Fruit fly (Drosophila melanogaster) whole organism, embryonic: ENCODE data around the gene Tsp29Fa.

Experiments
- Aef1 ChIP-seq: fragments of 200-800 bp; sonication (Bioruptor generic); IDR thresholded peaks from 3 replicates; pipeline ENCODE4 v1.3.6; 2022; ENCODE audit warnings: missing biosample characterization, missing genetic modification characterization
- Bteb2 ChIP-seq: fragments of 200-800 bp; sonication (Bioruptor generic); optimal IDR thresholded peaks from 2 replicates; lab custom pipeline; 2016; ENCODE audit warnings: missing biosample characterization, missing genetic modification characterization
- CG10543 ChIP-seq: fragments of 200-800 bp; sonication (Bioruptor generic); optimal IDR thresholded peaks from 3 replicates; lab custom pipeline; 2017; ENCODE audit warnings: missing biosample characterization, mild to moderate bottlenecking, missing genetic modification characterization, moderate library complexity
- CG11093 ChIP-seq: fragments of 200-800 bp; sonication (Bioruptor generic); IDR thresholded peaks from 3 replicates; pipeline ENCODE4 v1.3.6; 2022; ENCODE audit warnings: missing biosample characterization, missing genetic modification characterization
- CG12942 ChIP-seq: fragments of 200-800 bp; sonication (Bioruptor generic); optimal IDR thresholded peaks from 3 replicates; lab custom pipeline; 2016; ENCODE audit warnings: missing biosample characterization, missing genetic modification characterization
- CG13287 ChIP-seq: fragments of 200-800 bp; sonication (Bioruptor generic); IDR thresholded peaks from 2 replicates; pipeline ENCODE4 v1.3.6; 2022; ENCODE audit warnings: missing biosample characterization, missing genetic modification characterization; ENCODE audit not compliant: partially characterized antibody
- CG13424 ChIP-seq: fragments of 200-800 bp; sonication (Bioruptor generic); optimal IDR thresholded peaks from 2 replicates; lab custom pipeline; 2019; ENCODE audit warnings: missing biosample characterization, mild to moderate bottlenecking, missing genetic modification characterization, moderate library complexity
- CG16863 ChIP-seq: fragments of 200-800 bp; sonication (Bioruptor generic); optimal IDR thresholded peaks from 3 replicates; lab custom pipeline; 2016; ENCODE audit warnings: missing biosample characterization, missing genetic modification characterization
- CG17385 ChIP-seq: fragments of 200-800 bp; sonication (Bioruptor generic); optimal IDR thresholded peaks from 3 replicates; lab custom pipeline; 2018; ENCODE audit warnings: missing biosample characterization, mild to moderate bottlenecking, missing genetic modification characterization
- CG17829 ChIP-seq: fragments of 200-800 bp; optimal IDR thresholded peaks from 2 replicates; lab custom pipeline; 2019; ENCODE audit warnings: missing biosample characterization, mild to moderate bottlenecking, missing genetic modification characterization, moderate library complexity
- CG18764 ChIP-seq: fragments of 200-800 bp; sonication (Bioruptor generic); optimal IDR thresholded peaks from 3 replicates; lab custom pipeline; 2016; ENCODE audit warnings: missing biosample characterization, missing genetic modification characterization
- CG2712 ChIP-seq: fragments of 200-800 bp; optimal IDR thresholded peaks from 3 replicates; lab custom pipeline; 2019; ENCODE audit warnings: missing biosample characterization, mild to moderate bottlenecking, missing genetic modification characterization, moderate library complexity
- CG30431 ChIP-seq: fragments of 200-800 bp; sonication (Bioruptor generic); optimal IDR thresholded peaks from 2 replicates; lab custom pipeline; 2017; ENCODE audit warnings: missing biosample characterization, missing genetic modification characterization
- CG33213 ChIP-seq: fragments of 200-800 bp; sonication (Bioruptor generic); optimal IDR thresholded peaks from 3 replicates; lab custom pipeline; 2016; ENCODE audit warnings: missing biosample characterization, missing genetic modification characterization
- CG6689 ChIP-seq: fragments of 200-800 bp; sonication (Bioruptor generic); IDR thresholded peaks from 2 replicates; pipeline ENCODE4 v1.3.6; 2022; ENCODE audit warnings: missing biosample characterization, missing genetic modification characterization
- CG6813 ChIP-seq: fragments of 200-800 bp; sonication (Bioruptor generic); optimal IDR thresholded peaks from 2 replicates; lab custom pipeline; 2017; ENCODE audit warnings: missing biosample characterization, missing genetic modification characterization, mild to moderate bottlenecking, moderate library complexity, missing genetic modification reagents
- CG8765 ChIP-seq: fragments of 200-800 bp; sonication (Bioruptor generic); IDR thresholded peaks from 2 replicates; pipeline ENCODE4 v1.3.6; 2022; ENCODE audit warnings: missing biosample characterization, missing genetic modification characterization
- CG9215 ChIP-seq: fragments of 200-800 bp; sonication (Bioruptor generic); IDR thresholded peaks from 2 replicates; pipeline ENCODE4 v1.3.6; 2022; ENCODE audit warnings: missing biosample characterization, missing genetic modification characterization
- CG9727 ChIP-seq: fragments of 200-800 bp; sonication (Bioruptor generic); optimal IDR thresholded peaks from 3 replicates; lab custom pipeline; 2017; ENCODE audit warnings: missing biosample characterization, mild to moderate bottlenecking, missing genetic modification characterization
- CG9876 ChIP-seq: fragments of 200-800 bp; sonication (Bioruptor generic); optimal IDR thresholded peaks from 2 replicates; lab custom pipeline; 2016; ENCODE audit warnings: missing biosample characterization, missing genetic modification characterization
- CkIIα-i1 ChIP-seq: fragments of 200-800 bp; sonication (Bioruptor generic); IDR thresholded peaks from 2 replicates; pipeline ENCODE4 v1.3.6; 2022; ENCODE audit warnings: missing biosample characterization, missing genetic modification characterization
- Doc2 ChIP-seq: fragments of 200-800 bp; sonication (Bioruptor generic); IDR thresholded peaks from 2 replicates; pipeline ENCODE4 v1.3.6; 2022; ENCODE audit warnings: missing biosample characterization, missing genetic modification characterization
- Hey ChIP-seq: fragments of 200-800 bp; sonication (Bioruptor generic); optimal IDR thresholded peaks from 3 replicates; lab custom pipeline; 2018; ENCODE audit warnings: missing biosample characterization, mild to moderate bottlenecking, missing genetic modification characterization
- HmgD ChIP-seq: fragments of 200-800 bp; sonication (Bioruptor generic); optimal IDR thresholded peaks from 3 replicates; lab custom pipeline; 2016; ENCODE audit warnings: missing biosample characterization, missing genetic modification characterization
- Hmx ChIP-seq: fragments of 200-800 bp; sonication (Bioruptor generic); optimal IDR thresholded peaks from 2 replicates; lab custom pipeline; 2016; ENCODE audit warnings: missing biosample characterization, missing genetic modification characterization
- MESR4 ChIP-seq: fragments of 200-800 bp; sonication (Bioruptor generic); optimal IDR thresholded peaks from 2 replicates; lab custom pipeline; 2018; ENCODE audit warnings: missing biosample characterization, mild to moderate bottlenecking, missing genetic modification characterization, moderate library complexity
- Max ChIP-seq: fragments of 200-800 bp; sonication (Bioruptor generic); optimal IDR thresholded peaks from 2 replicates; lab custom pipeline; 2016; ENCODE audit warnings: missing biosample characterization, mild to moderate bottlenecking, missing genetic modification characterization
- NK7.1 ChIP-seq: fragments of 200-800 bp; sonication (Bioruptor generic); optimal IDR thresholded peaks from 3 replicates; lab custom pipeline; 2016; ENCODE audit warnings: missing biosample characterization, missing genetic modification characterization
- NfI ChIP-seq: fragments of 200-800 bp; sonication (Bioruptor generic); optimal IDR thresholded peaks from 3 replicates; lab custom pipeline; 2018; ENCODE audit warnings: missing biosample characterization, mild to moderate bottlenecking, missing genetic modification characterization, moderate library complexity
- Ssrp ChIP-seq: fragments of 200-800 bp; sonication (Bioruptor generic); optimal IDR thresholded peaks from 2 replicates; lab custom pipeline; 2018; ENCODE audit warnings: missing biosample characterization, mild to moderate bottlenecking, missing genetic modification characterization, moderate library complexity
- ap ChIP-seq: fragments of 200-800 bp; sonication (Bioruptor generic); IDR thresholded peaks from 2 replicates; pipeline ENCODE4 v1.3.6; 2022; ENCODE audit warnings: missing biosample characterization, missing genetic modification characterization
- caup ChIP-seq: fragments of 200-800 bp; sonication (Bioruptor generic); optimal IDR thresholded peaks from 3 replicates; lab custom pipeline; 2017; ENCODE audit warnings: missing biosample characterization, mild to moderate bottlenecking, missing genetic modification characterization, moderate library complexity; ENCODE audit not compliant: severe bottlenecking
- chinmo ChIP-seq: fragments of 200-800 bp; sonication (Bioruptor generic); IDR thresholded peaks from 4 replicates; pipeline ENCODE4 v1.3.6; 2022; ENCODE audit warnings: missing biosample characterization, missing genetic modification characterization; ENCODE audit not compliant: partially characterized antibody
- crol ChIP-seq: fragments of 200-800 bp; sonication (Bioruptor generic); IDR thresholded peaks from 2 replicates; pipeline ENCODE4 v1.3.6; 2022; ENCODE audit warnings: missing biosample characterization, missing genetic modification characterization
- da ChIP-seq: fragments of 200-800 bp; sonication (Bioruptor generic); optimal IDR thresholded peaks from 2 replicates; lab custom pipeline; 2016; ENCODE audit warnings: missing biosample characterization, missing genetic modification characterization
- disco-r ChIP-seq: fragments of 200-800 bp; sonication (Bioruptor generic); optimal IDR thresholded peaks from 2 replicates; lab custom pipeline; 2016; ENCODE audit warnings: missing biosample characterization, missing genetic modification characterization
- emc ChIP-seq: fragments of 200-800 bp; sonication (Bioruptor generic); optimal IDR thresholded peaks from 2 replicates; lab custom pipeline; 2016; ENCODE audit warnings: missing biosample characterization, missing genetic modification characterization
- gsb ChIP-seq: fragments of 200-800 bp; sonication (Bioruptor generic); IDR thresholded peaks from 2 replicates; pipeline ENCODE4 v1.3.6; 2022; ENCODE audit warnings: missing biosample characterization, missing genetic modification characterization
- mld ChIP-seq: fragments of 200-800 bp; sonication (Bioruptor generic); IDR thresholded peaks from 3 replicates; pipeline ENCODE4 v1.3.6; 2022; ENCODE audit warnings: missing biosample characterization, missing genetic modification characterization; ENCODE audit not compliant: partially characterized antibody
- nau ChIP-seq: fragments of 200-800 bp; sonication (Bioruptor generic); optimal IDR thresholded peaks from 3 replicates; lab custom pipeline; 2017; ENCODE audit warnings: missing biosample characterization, mild to moderate bottlenecking, missing genetic modification characterization, missing genetic modification reagents
- nerfin-2 ChIP-seq: fragments of 200-800 bp; sonication (Bioruptor generic); IDR thresholded peaks from 2 replicates; pipeline ENCODE4 v1.3.6; 2022; ENCODE audit warnings: missing biosample characterization, missing genetic modification characterization; ENCODE audit not compliant: partially characterized antibody
- p53 ChIP-seq: fragments of 200-800 bp; sonication (Bioruptor generic); optimal IDR thresholded peaks from 2 replicates; lab custom pipeline; 2016; ENCODE audit warnings: missing biosample characterization, missing genetic modification characterization
- pita ChIP-seq: fragments of 200-800 bp; sonication (Bioruptor generic); optimal IDR thresholded peaks from 2 replicates; lab custom pipeline; 2017; ENCODE audit warnings: missing biosample characterization, mild to moderate bottlenecking, missing genetic modification characterization
- sd ChIP-seq: fragments of 200-800 bp; sonication (Bioruptor generic); optimal IDR thresholded peaks from 3 replicates; lab custom pipeline; 2018; ENCODE audit warnings: missing biosample characterization, mild to moderate bottlenecking, missing genetic modification characterization, moderate library complexity
- slbo ChIP-seq: fragments of 200-800 bp; sonication (Bioruptor generic); IDR thresholded peaks from 2 replicates; pipeline ENCODE4 v1.3.6; 2022; ENCODE audit warnings: missing biosample characterization, missing genetic modification characterization
- slp2 ChIP-seq: fragments of 200-800 bp; sonication (Bioruptor generic); optimal IDR thresholded peaks from 2 replicates; lab custom pipeline; 2016; ENCODE audit warnings: missing biosample characterization, missing genetic modification characterization
- sna ChIP-seq: fragments of 200-800 bp; sonication (Bioruptor generic); IDR thresholded peaks from 2 replicates; pipeline ENCODE4 v1.3.6; 2022; ENCODE audit warnings: missing biosample characterization, missing genetic modification characterization; ENCODE audit not compliant: partially characterized antibody
- stwl ChIP-seq: fragments of 200-800 bp; sonication (Bioruptor generic); optimal IDR thresholded peaks from 3 replicates; lab custom pipeline; 2018; ENCODE audit warnings: missing biosample characterization, mild to moderate bottlenecking, missing genetic modification characterization, moderate library complexity
- wek ChIP-seq: fragments of 200-800 bp; sonication (Bioruptor generic); optimal IDR thresholded peaks from 3 replicates; lab custom pipeline; 2018; ENCODE audit warnings: missing biosample characterization, mild to moderate bottlenecking, missing genetic modification characterization, moderate library complexity

The Tsp29Fa gene

DNA sequence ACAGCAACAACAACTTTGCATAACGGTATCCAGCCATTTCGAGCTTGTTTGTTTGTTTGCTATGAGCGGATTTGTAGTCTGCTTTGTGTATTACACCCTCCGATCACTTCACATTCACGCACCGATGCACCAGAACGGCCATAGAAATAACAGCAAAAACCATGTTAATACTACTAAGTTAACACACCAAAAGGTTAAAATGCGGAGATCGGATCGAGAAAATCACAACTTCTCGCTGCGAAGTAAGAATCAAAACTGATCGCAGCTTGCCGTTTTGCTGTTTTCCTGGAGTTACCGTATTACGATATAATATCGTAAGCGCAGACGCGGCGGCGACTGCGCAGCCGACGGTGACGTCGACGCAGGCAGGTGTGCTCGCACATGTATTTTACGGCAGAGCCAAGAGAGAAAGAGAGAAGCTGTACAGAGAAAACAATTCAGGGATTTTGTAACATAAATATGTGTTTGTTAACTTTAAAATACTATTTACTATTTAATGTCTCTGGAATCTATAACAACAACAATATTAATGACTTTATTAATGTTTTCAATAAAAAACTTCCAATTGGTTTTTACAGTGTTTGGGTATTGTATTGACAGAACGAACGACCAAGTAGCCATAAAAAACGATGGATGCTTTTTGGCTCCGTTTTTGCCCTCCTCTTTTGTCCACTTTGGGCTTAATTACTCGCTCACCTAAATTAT lies 51.0 kb downstream of the Tsp29Fa start, which contains the start of gene CG13101:
Gene CG13101 (minus strand): TSS at position 259 of the 705 bp plus-strand sequence.
- TF ChIP-seq mld (GFP tag; lab: Robert Waterston, UW) (no peak), Ssrp (tag; lab: Kevin White, UChicago) (peak; percentile 87), CG11093 (peak; percentile 84), disco-r (peak; percentile 74), MESR4 (GFP tag; lab: Kevin White, UChicago) (peak; percentile 42), CG16863 (peak; percentile 85), Hmx (GFP tag; lab: Kevin White, UChicago) (peak; percentile 71), CG12942 (peak; percentile 89), Bteb2 (GFP tag; lab: Kevin White, UChicago) (peak; percentile 91), Max (GFP tag; lab: Kevin White, UChicago) (peak; percentile 85), caup (GFP tag; lab: Kevin White, UChicago) (peak; percentile 89), CG6689 (GFP tag; lab: Robert Waterston, UW) (peak; percentile 94), CG9876 (GFP tag; lab: Kevin White, UChicago) (peak; percentile 27), Aef1 (peak; percentile 82), CG30431 (GFP tag; lab: Kevin White, UChicago) (peak; percentile 70), emc (GFP tag; lab: Kevin White, UChicago) (peak; percentile 70), pita (no peak), p53 (GFP tag; lab: Kevin White, UChicago) (peak; percentile 5), CG6813 (GFP tag; lab: Kevin White, UChicago) (peak; percentile 91), Hey (tag; lab: Kevin White, UChicago) (peak; percentile 19), CG18764 (GFP tag; lab: Kevin White, UChicago) (peak; percentile 83), NK7.1 (peak; percentile 72), HmgD (GFP tag; lab: Kevin White, UChicago) (no peak), CG10543 (GFP tag; lab: Kevin White, UChicago) (peak; percentile 39), NfI (GFP tag; lab: Kevin White, UChicago) (peak; percentile 80), da (GFP tag; lab: Kevin White, UChicago) (peak; percentile 50), CG8765 (GFP tag; lab: Robert Waterston, UW) (peak; percentile 80; the same call in 1 of the 2 replicates), CG17385 (GFP tag; lab: Kevin White, UChicago) (peak; percentile 89), gsb (GFP tag; lab: Robert Waterston, UW) (peak; percentile 89), sd (peak; percentile 84), crol (GFP tag; lab: Robert Waterston, UW) (peak; percentile 72), CG9727 (GFP tag; lab: Kevin White, UChicago) (peak; percentile 95), nau (GFP tag; lab: Kevin White, UChicago) (peak; percentile 90), CG2712 (tag; lab: Kevin White, UChicago) (peak; percentile 97), chinmo (GFP tag; lab: Robert Waterston, UW) (0 out of 4 replicates have a peak, but pooled peaks have one; percentile 65), CG9215 (GFP tag; lab: Robert Waterston, UW) (peak; percentile 87), CkIIα-i1 (GFP tag; lab: Robert Waterston, UW) (peak; percentile 51; the same call in 1 of the 2 replicates), Doc2 (no peak), nerfin-2 (no peak), CG13287 (GFP tag; lab: Robert Waterston, UW) (peak; percentile 22; the same call in 1 of the 2 replicates), slbo (GFP tag; lab: Robert Waterston, UW) (peak; percentile 94), sna (GFP tag; lab: Robert Waterston, UW) (no peak), CG33213 (GFP tag; lab: Kevin White, UChicago) (peak; percentile 56), wek (GFP tag; lab: Kevin White, UChicago) (no peak), stwl (peak; percentile 24), CG17829 (tag; lab: Kevin White, UChicago) (peak; percentile 96), ap (GFP tag; lab: Robert Waterston, UW) (peak; percentile 90), CG13424 (tag; lab: Kevin White, UChicago) (peak; percentile 94), slp2 (GFP tag; lab: Kevin White, UChicago) (peak; percentile 83)
